Fruit fly (Drosophila melanogaster) whole organism, wandering third instar larva: ENCODE results near the gene CG12684.

ENCODE experiments used
- Abd-B ChIP-seq: fragments of >200 bp; optimal IDR thresholded peaks from 2 replicates; lab custom pipeline; 2017; ENCODE audit warnings: missing biosample characterization, missing genetic modification characterization
- CG32264 ChIP-seq: fragments of 200-800 bp; sonication (Bioruptor generic); optimal IDR thresholded peaks from 2 replicates; lab custom pipeline; 2016; ENCODE audit warnings: missing biosample characterization, missing genetic modification characterization
- CG9705 ChIP-seq: fragments of 200-800 bp; sonication (Bioruptor generic); optimal IDR thresholded peaks from 2 replicates; lab custom pipeline; 2018; ENCODE audit warnings: missing biosample characterization, mild to moderate bottlenecking, missing genetic modification characterization
- Dfd ChIP-seq: fragments of >200 bp; optimal IDR thresholded peaks from 2 replicates; lab custom pipeline; 2017; ENCODE audit warnings: missing biosample characterization, missing genetic modification characterization
- Dif ChIP-seq: fragments of 200-275, 200-300 bp; sonication (Bioruptor generic); optimal IDR thresholded peaks from 2 replicates; lab custom pipeline; 2018; ENCODE audit warnings: missing biosample characterization, missing genetic modification characterization; ENCODE audit not compliant: partially characterized antibody
- GATAd ChIP-seq: sonication (Bioruptor generic); optimal IDR thresholded peaks from 2 replicates; lab custom pipeline; 2016; ENCODE audit warnings: missing biosample characterization, missing genetic modification characterization
- HLH106 ChIP-seq: fragments of 200-800 bp; optimal IDR thresholded peaks from 3 replicates; lab custom pipeline; 2019; ENCODE audit warnings: missing biosample characterization, mild to moderate bottlenecking, missing genetic modification characterization, moderate library complexity
- Hr83 ChIP-seq: fragments of 200-300 bp; sonication (Bioruptor generic); optimal IDR thresholded peaks from 2 replicates; lab custom pipeline; 2016; ENCODE audit warnings: missing biosample characterization, mild to moderate bottlenecking, missing genetic modification characterization, moderate library complexity; ENCODE audit not compliant: poor library complexity, severe bottlenecking
- Jra ChIP-seq: sonication (Bioruptor generic); optimal IDR thresholded peaks from 2 replicates; lab custom pipeline; 2016; ENCODE audit warnings: missing biosample characterization, missing genetic modification characterization
- Myc ChIP-seq: fragments of >200 bp; optimal IDR thresholded peaks from 2 replicates; lab custom pipeline; 2017
- OdsH ChIP-seq: fragments of 200-800 bp; sonication (Bioruptor generic); optimal IDR thresholded peaks from 2 replicates; lab custom pipeline; 2016; ENCODE audit warnings: missing biosample characterization, mild to moderate bottlenecking, missing genetic modification characterization
- Rel ChIP-seq, 2 experiments: fragments of 200-800 bp; sonication (Bioruptor generic) in 1 of 2; optimal IDR thresholded peaks; 2 replicates in 1 of 2; 3 replicates in 1 of 2; lab custom pipeline; 2016 to 2019; ENCODE audit warnings: mild to moderate bottlenecking in 2 of 2, missing biosample characterization in 2 of 2, missing genetic modification characterization in 2 of 2, moderate library complexity in 1 of 2
- Sp1 ChIP-seq: fragments of 200-800 bp; sonication (Bioruptor generic); optimal IDR thresholded peaks from 3 replicates; lab custom pipeline; 2019; ENCODE audit warnings: missing biosample characterization, mild to moderate bottlenecking, missing genetic modification characterization, moderate library complexity
- Vsx2 ChIP-seq: fragments of 200-300, 225-300 bp; sonication (Bioruptor generic); optimal IDR thresholded peaks from 2 replicates; lab custom pipeline; 2018; ENCODE audit warnings: missing biosample characterization, missing genetic modification characterization; ENCODE audit not compliant: partially characterized antibody
- br ChIP-seq: fragments of 200-800 bp; sonication (Bioruptor generic); optimal IDR thresholded peaks from 2 replicates; lab custom pipeline; 2016; ENCODE audit warnings: missing biosample characterization, missing genetic modification characterization
- brk ChIP-seq: fragments of 200-800 bp; sonication (Bioruptor generic); optimal IDR thresholded peaks from 2 replicates; lab custom pipeline; 2016; ENCODE audit warnings: missing biosample characterization, mild to moderate bottlenecking, missing genetic modification characterization
- dl ChIP-seq, 2 experiments: fragments of 175-275, 200-275 bp in 1 of 2; fragments of 200-275 bp in 1 of 2; sonication (Bioruptor generic); optimal IDR thresholded peaks; lab custom pipeline; 2018; ENCODE audit warnings: mild to moderate bottlenecking in 2 of 2, missing biosample characterization in 2 of 2, missing genetic modification characterization in 2 of 2, moderate library complexity in 2 of 2; ENCODE audit not compliant: partially characterized antibody in 2 of 2, insufficient read depth in 1 of 2
- dsf ChIP-seq: sonication (Bioruptor generic); optimal IDR thresholded peaks from 2 replicates; lab custom pipeline; 2016; ENCODE audit warnings: missing biosample characterization, missing genetic modification characterization, borderline replicate concordance
- foxo ChIP-seq, 2 experiments: fragments of 200-800 bp; sonication (Bioruptor generic); optimal IDR thresholded peaks; 2 replicates in 1 of 2; 3 replicates in 1 of 2; lab custom pipeline; 2016 to 2017; ENCODE audit warnings: missing biosample characterization in 2 of 2, missing genetic modification characterization in 2 of 2
- fru ChIP-seq: fragments of 200-800 bp; sonication (Bioruptor generic); optimal IDR thresholded peaks from 3 replicates; lab custom pipeline; 2016; ENCODE audit warnings: missing biosample characterization, mild to moderate bottlenecking, missing genetic modification characterization
- h ChIP-seq: fragments of 200-800 bp; sonication (Bioruptor generic); optimal IDR thresholded peaks from 3 replicates; lab custom pipeline; 2016; ENCODE audit warnings: missing biosample characterization, mild to moderate bottlenecking, missing genetic modification characterization
- jim ChIP-seq: fragments of 175-275, 200-325 bp; sonication (Bioruptor generic); optimal IDR thresholded peaks from 2 replicates; lab custom pipeline; 2016; ENCODE audit warnings: missing biosample characterization, mild to moderate bottlenecking, missing genetic modification characterization
- lola ChIP-seq: fragments of >200 bp; optimal IDR thresholded peaks from 2 replicates; lab custom pipeline; 2017; ENCODE audit warnings: missing biosample characterization, missing genetic modification characterization
- pan ChIP-seq: fragments of >200 bp; optimal IDR thresholded peaks from 2 replicates; lab custom pipeline; 2017
- psq ChIP-seq: fragments of 200-800 bp; sonication (Bioruptor generic); optimal IDR thresholded peaks from 3 replicates; lab custom pipeline; 2017; ENCODE audit warnings: missing biosample characterization, mild to moderate bottlenecking, missing genetic modification characterization, moderate library complexity
- rgr ChIP-seq: fragments of 200-800 bp; sonication (Bioruptor generic); optimal IDR thresholded peaks from 3 replicates; lab custom pipeline; 2016; ENCODE audit warnings: missing biosample characterization, mild to moderate bottlenecking, missing genetic modification characterization
- sage ChIP-seq: fragments of 200-800 bp; sonication (Bioruptor generic); optimal IDR thresholded peaks from 2 replicates; lab custom pipeline; 2016; ENCODE audit warnings: missing biosample characterization, mild to moderate bottlenecking, missing genetic modification characterization
- sv ChIP-seq: fragments of 200-800 bp; sonication (Bioruptor generic); optimal IDR thresholded peaks from 3 replicates; lab custom pipeline; 2016; ENCODE audit warnings: missing biosample characterization, missing genetic modification characterization
- tai ChIP-seq: sonication (Bioruptor generic); optimal IDR thresholded peaks from 2 replicates; lab custom pipeline; 2016; ENCODE audit warnings: missing biosample characterization, missing genetic modification characterization
- usp ChIP-seq: fragments of >200 bp; optimal IDR thresholded peaks from 2 replicates; lab custom pipeline; 2017; ENCODE audit warnings: missing biosample characterization, missing genetic modification characterization
- woc ChIP-seq: sonication (Bioruptor generic); optimal IDR thresholded peaks from 2 replicates; lab custom pipeline; 2016; ENCODE audit warnings: missing biosample characterization, mild to moderate bottlenecking, missing genetic modification characterization

The CG12684 gene

DNA sequence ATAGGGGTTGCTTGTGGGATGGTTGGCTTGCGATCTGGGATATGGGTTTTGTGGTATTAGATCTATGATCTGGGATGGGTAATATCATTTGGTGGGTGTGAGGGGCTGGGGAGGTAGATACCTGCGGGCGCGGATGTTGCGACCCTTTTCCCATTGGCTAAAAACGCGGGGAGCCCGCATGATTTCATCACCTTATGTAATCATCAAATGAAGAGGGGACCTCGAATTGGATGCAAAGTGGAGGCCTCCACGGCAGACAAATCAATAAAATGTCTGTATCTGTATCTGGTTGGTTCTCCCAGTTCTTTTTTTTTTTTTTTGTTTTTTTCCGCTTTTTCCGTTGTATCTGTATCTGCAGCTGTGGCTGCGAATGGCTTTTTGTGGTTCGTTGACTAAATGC lies 17.3 kb upstream of the CG12684 start:
- no peak for TF ChIP-seq Hr83 (GFP tag; lab: Kevin White, UChicago)
- TF ChIP-seq GATAd (GFP tag; lab: Kevin White, UChicago) = no peak
- no peak for TF ChIP-seq woc
- no peak for TF ChIP-seq pan (lab: Kevin White, UChicago)
- no peak for TF ChIP-seq CG9705 (GFP tag; lab: Kevin White, UChicago)
- no peak for TF ChIP-seq br
- TF ChIP-seq jim (GFP tag; lab: Kevin White, UChicago) = no peak
- no peak for TF ChIP-seq sv (GFP tag; lab: Kevin White, UChicago)
- no peak for TF ChIP-seq OdsH (GFP tag; lab: Kevin White, UChicago)
- no peak for TF ChIP-seq dsf (GFP tag; lab: Kevin White, UChicago)
- TF ChIP-seq Vsx2 (GFP tag; lab: Kevin White, UChicago) = no peak
- no peak for TF ChIP-seq Jra (GFP tag; lab: Kevin White, UChicago)
- no peak for TF ChIP-seq h (GFP tag; lab: Kevin White, UChicago)
- no peak for TF ChIP-seq usp

DNA sequence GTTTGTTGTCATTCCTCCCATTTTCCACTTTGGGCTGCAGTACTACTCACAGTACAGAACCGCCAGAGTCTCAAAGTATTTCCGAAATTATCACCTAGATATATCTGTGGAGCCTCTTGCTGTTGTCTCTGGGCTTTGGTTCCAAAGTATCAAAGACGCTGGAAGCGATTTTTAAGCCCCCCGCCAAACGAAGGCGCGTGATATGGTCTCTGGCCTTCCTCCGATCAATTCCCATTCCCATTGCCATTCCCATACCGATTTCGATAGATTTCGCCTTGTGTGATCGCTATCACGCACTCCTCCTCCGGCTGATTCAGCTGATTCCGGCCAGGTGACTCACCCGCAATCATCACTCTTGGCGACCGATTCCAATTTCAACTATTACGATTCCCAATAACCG lies 15.9 kb upstream of the CG12684 start:
- TF ChIP-seq Abd-B (GFP tag; lab: Kevin White, UChicago) = no peak
- no peak for TF ChIP-seq Dfd (GFP tag; lab: Kevin White, UChicago)
- TF ChIP-seq CG9705 (GFP tag; lab: Kevin White, UChicago) = no peak
- TF ChIP-seq Dif = no peak
- TF ChIP-seq jim (GFP tag; lab: Kevin White, UChicago) = no peak
- TF ChIP-seq dl (GFP tag; optimal IDR thresholded peaks at IDR 0.05; lab: Kevin White, UChicago; ENCODE audit: insufficient read depth in 1 of 2, partially characterized antibody in 2 of 2) = no peak
- no peak for TF ChIP-seq Hr83 (GFP tag; lab: Kevin White, UChicago)
- TF ChIP-seq Sp1 (GFP tag; lab: Kevin White, UChicago) = no peak
- no peak for TF ChIP-seq brk (GFP tag; lab: Kevin White, UChicago)

DNA sequence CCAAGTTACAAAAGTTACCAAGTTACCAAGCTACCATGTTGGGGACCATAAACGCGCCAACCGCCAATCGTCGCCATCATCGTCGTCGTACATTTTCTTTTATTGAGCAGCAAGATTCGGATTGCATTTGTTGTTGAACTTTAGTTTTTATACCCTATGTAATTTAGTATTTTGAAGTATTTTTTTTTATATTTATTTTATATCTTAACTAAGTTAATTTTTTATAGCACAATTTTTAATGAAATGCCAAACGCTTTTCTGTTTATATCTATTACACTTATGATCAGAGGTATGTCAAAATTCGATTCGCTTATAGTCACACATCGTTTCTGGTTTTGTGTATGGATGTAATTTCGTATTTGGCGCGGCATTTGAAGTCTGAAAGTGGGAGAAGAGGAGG lies 10.7 kb upstream of the CG12684 start:
- TF ChIP-seq br (no peak), tai (GFP tag; lab: Kevin White, UChicago) (no peak), HLH106 (tag; lab: Kevin White, UChicago) (no peak), psq (GFP tag; lab: Kevin White, UChicago) (no peak), CG32264 (GFP tag; lab: Kevin White, UChicago) (no peak), Hr83 (GFP tag; lab: Kevin White, UChicago) (no peak), GATAd (GFP tag; lab: Kevin White, UChicago) (no peak), sage (GFP tag; lab: Kevin White, UChicago) (no peak), rgr (GFP tag; lab: Kevin White, UChicago) (no peak), Dfd (GFP tag; lab: Kevin White, UChicago) (no peak), Sp1 (GFP tag; lab: Kevin White, UChicago) (no peak), pan (lab: Kevin White, UChicago) (no peak), lola (GFP tag; lab: Kevin White, UChicago) (no peak), Rel (GFP tag; optimal IDR thresholded peaks at IDR 0.05; lab: Kevin White, UChicago) (no peak), Rel (tag; optimal IDR thresholded peaks at IDR 0.05; lab: Kevin White, UChicago) (no peak)

DNA sequence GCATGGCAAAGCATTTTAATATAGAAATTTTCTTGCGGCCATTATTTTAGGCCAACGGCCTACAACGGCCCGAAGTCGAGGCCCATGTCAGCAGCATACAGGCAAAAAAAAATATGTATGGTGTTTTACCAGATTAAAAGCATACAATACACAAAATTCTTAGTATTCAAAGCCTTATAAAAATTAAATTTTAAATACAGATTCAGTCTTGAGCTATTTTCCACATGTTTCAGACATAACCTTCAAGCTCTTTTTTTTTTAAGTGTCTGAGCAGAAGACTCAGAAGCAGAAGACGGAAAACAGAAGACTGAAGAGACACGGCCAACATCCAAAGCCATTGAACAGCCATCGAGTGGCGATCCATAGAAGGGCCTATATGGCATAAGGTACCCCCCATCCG lies 10.0 kb upstream of the CG12684 start:
- TF ChIP-seq foxo (GFP tag; optimal IDR thresholded peaks at IDR 0.05; lab: Kevin White, UChicago) (peak in 1 of 2 experiments; percentile 28), fru (GFP tag; lab: Kevin White, UChicago) (peak; percentile 13), h (GFP tag; lab: Kevin White, UChicago) (peak; percentile 3), dsf (GFP tag; lab: Kevin White, UChicago) (no peak), dl (GFP tag; optimal IDR thresholded peaks at IDR 0.05; lab: Kevin White, UChicago; ENCODE audit: insufficient read depth in 1 of 2, partially characterized antibody in 2 of 2) (no peak), Myc (lab: Kevin White, UChicago) (no peak), Dif (no peak), HLH106 (tag; lab: Kevin White, UChicago) (no peak), Jra (GFP tag; lab: Kevin White, UChicago) (no peak), Rel (GFP tag; optimal IDR thresholded peaks at IDR 0.05; lab: Kevin White, UChicago) (no peak), Rel (tag; optimal IDR thresholded peaks at IDR 0.05; lab: Kevin White, UChicago) (no peak), CG32264 (GFP tag; lab: Kevin White, UChicago) (no peak), Vsx2 (GFP tag; lab: Kevin White, UChicago) (no peak)
